Worm (Caenorhabditis elegans): Measurements from ENCODE around the gene lim-6.

Gene lim-6

DNA sequence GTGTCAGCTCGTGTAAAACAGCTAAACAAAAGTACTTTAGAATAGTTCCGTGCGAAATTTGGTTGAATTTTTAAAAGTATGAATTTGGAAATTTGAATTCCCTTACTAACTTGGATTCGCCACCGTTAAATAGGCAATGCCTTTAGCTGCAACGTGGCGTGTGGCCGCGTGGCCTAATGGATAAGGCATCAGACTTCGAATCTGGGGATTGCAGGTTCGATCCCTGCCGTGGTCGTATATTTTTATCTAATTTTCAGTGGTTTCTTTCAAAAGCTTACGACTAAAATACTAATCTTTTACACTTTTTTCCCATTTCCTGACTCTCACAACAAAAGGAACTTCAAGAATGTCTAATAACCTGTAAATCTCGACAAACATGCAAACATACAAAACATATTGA, 17.4 kb downstream of the lim-6 start:
- no peak for TF ChIP-seq ets-7 (tag; optimal IDR thresholded peaks at IDR 0.05)
- TF ChIP-seq aly-1 (tag; optimal IDR thresholded peaks at IDR 0.05) = no peak
- no peak for TF ChIP-seq B0310.2 (tag; optimal IDR thresholded peaks at IDR 0.05)
- no peak for TF ChIP-seq pes-1 (GFP tag; IDR thresholded peaks at IDR 0.05)
- TF ChIP-seq ceh-36 (tag; optimal IDR thresholded peaks at IDR 0.05) = no peak
- TF ChIP-seq tra-4 (tag; optimal IDR thresholded peaks at IDR 0.05) = no peak
- no peak for TF ChIP-seq F13C5.2 (tag; optimal IDR thresholded peaks at IDR 0.05)
- no peak for TF ChIP-seq hnd-1 (tag; optimal IDR thresholded peaks at IDR 0.05)
- no peak for TF ChIP-seq ceh-13 (GFP tag; optimal IDR thresholded peaks at IDR 0.05)
- TF ChIP-seq hmg-4 (GFP tag; optimal IDR thresholded peaks at IDR 0.05) = no peak
- TF ChIP-seq flt-1 (GFP tag; IDR thresholded peaks at IDR 0.05) = no peak
- no peak for TF ChIP-seq sea-1 (GFP tag; conservative IDR thresholded peaks at IDR 0.05)
- TF ChIP-seq tbx-11 (GFP tag; IDR thresholded peaks at IDR 0.05) = no peak
- TF ChIP-seq scrt-1 (GFP tag; IDR thresholded peaks at IDR 0.05) = no peak
- TF ChIP-seq hmbx-1 (tag; optimal IDR thresholded peaks at IDR 0.05) = no peak

DNA sequence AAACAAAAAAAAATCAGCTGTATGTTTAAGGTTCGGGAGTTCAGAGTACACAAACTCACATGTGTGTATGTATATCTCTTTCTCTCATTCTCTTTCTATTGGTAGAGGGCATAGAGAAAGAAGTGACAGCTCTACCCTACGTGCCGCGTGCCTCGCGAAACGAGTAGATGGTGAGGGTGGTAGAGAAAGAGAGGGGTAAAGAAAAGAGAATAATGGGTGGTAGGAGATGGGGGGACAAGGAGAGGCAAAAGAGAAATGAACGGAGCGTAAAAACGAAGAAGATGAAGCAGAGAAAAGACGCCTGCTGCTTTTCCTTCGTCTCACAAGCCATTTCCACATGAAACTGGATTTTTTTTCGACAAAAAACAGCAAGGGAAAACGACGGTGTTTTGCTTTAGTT, 20.9 kb downstream of the lim-6 start:
- peak; percentile 91 for TF ChIP-seq F13C5.2 (tag; optimal IDR thresholded peaks at IDR 0.05)
- no peak for TF ChIP-seq scrt-1 (GFP tag; IDR thresholded peaks at IDR 0.05)
- no peak for TF ChIP-seq tbx-11 (GFP tag; IDR thresholded peaks at IDR 0.05)
- TF ChIP-seq aly-1 (tag; optimal IDR thresholded peaks at IDR 0.05) = no peak
- no peak for TF ChIP-seq ceh-13 (GFP tag; optimal IDR thresholded peaks at IDR 0.05)
- TF ChIP-seq hmbx-1 (tag; optimal IDR thresholded peaks at IDR 0.05) = no peak
- TF ChIP-seq pes-1 (GFP tag; IDR thresholded peaks at IDR 0.05) = no peak
- no peak for TF ChIP-seq tbx-37 (GFP tag; conservative IDR thresholded peaks at IDR 0.05)
- TF ChIP-seq flt-1 (GFP tag; IDR thresholded peaks at IDR 0.05) = 0 out of 2 replicates have a peak, but pooled peaks have one; percentile 13
- TF ChIP-seq tra-4 (tag; optimal IDR thresholded peaks at IDR 0.05) = no peak
- TF ChIP-seq hmg-4 (GFP tag; optimal IDR thresholded peaks at IDR 0.05) = peak; percentile 91
- TF ChIP-seq ama-1 (optimal IDR thresholded peaks at IDR 0.05) = no peak
- TF ChIP-seq sea-1 (GFP tag; conservative IDR thresholded peaks at IDR 0.05) = 0 out of 2 replicates have a peak, but pooled peaks have one; percentile 38
- no peak for TF ChIP-seq ceh-36 (tag; optimal IDR thresholded peaks at IDR 0.05)
- no peak for TF ChIP-seq B0310.2 (tag; optimal IDR thresholded peaks at IDR 0.05)
- no peak for TF ChIP-seq ets-7 (tag; optimal IDR thresholded peaks at IDR 0.05)
- peak; percentile 9 for TF ChIP-seq hnd-1 (tag; optimal IDR thresholded peaks at IDR 0.05)

ce11 chrX:1094332-1094731, 22.1 kb downstream of the lim-6 start:
- TF ChIP-seq ceh-13 (GFP tag; optimal IDR thresholded peaks at IDR 0.05) (no peak), B0310.2 (tag; optimal IDR thresholded peaks at IDR 0.05) (no peak), sea-1 (GFP tag; conservative IDR thresholded peaks at IDR 0.05) (no peak), tbx-11 (GFP tag; IDR thresholded peaks at IDR 0.05) (no peak), hnd-1 (tag; optimal IDR thresholded peaks at IDR 0.05) (no peak), scrt-1 (GFP tag; IDR thresholded peaks at IDR 0.05) (no peak), F13C5.2 (tag; optimal IDR thresholded peaks at IDR 0.05) (no peak), tra-4 (tag; optimal IDR thresholded peaks at IDR 0.05) (no peak), ama-1 (optimal IDR thresholded peaks at IDR 0.05) (no peak), ets-7 (tag; optimal IDR thresholded peaks at IDR 0.05) (no peak), hmbx-1 (tag; optimal IDR thresholded peaks at IDR 0.05) (no peak), pes-1 (GFP tag; IDR thresholded peaks at IDR 0.05) (no peak), ceh-36 (tag; optimal IDR thresholded peaks at IDR 0.05) (no peak), aly-1 (tag; optimal IDR thresholded peaks at IDR 0.05) (no peak)

ce11 chrX:1096808-1097207, 24.6 kb downstream of the lim-6 start, which contains the start of the genes pigx-1 and rme-6:
Gene pigx-1 (minus strand): TSS chrX:1097013.
Gene rme-6 (plus strand): TSS chrX:1097152.
- no peak for TF ChIP-seq tbx-37 (GFP tag; conservative IDR thresholded peaks at IDR 0.05)
- TF ChIP-seq F13C5.2 (tag; optimal IDR thresholded peaks at IDR 0.05) = peak; percentile 16

ce11 chrX:1103702-1104262, 31.5 kb downstream of the lim-6 start, which contains the start of gene ife-4:
Gene ife-4 (plus strand): TSS chrX:1104212.
- peak; percentile 71 for TF ChIP-seq hmg-4 (GFP tag; optimal IDR thresholded peaks at IDR 0.05)
- TF ChIP-seq ets-7 (tag; optimal IDR thresholded peaks at IDR 0.05) = no peak
- TF ChIP-seq flt-1 (GFP tag; IDR thresholded peaks at IDR 0.05) = 0 out of 2 replicates have a peak, but pooled peaks have one; percentile 29
- peak; percentile 71 for TF ChIP-seq F13C5.2 (tag; optimal IDR thresholded peaks at IDR 0.05)

DNA sequence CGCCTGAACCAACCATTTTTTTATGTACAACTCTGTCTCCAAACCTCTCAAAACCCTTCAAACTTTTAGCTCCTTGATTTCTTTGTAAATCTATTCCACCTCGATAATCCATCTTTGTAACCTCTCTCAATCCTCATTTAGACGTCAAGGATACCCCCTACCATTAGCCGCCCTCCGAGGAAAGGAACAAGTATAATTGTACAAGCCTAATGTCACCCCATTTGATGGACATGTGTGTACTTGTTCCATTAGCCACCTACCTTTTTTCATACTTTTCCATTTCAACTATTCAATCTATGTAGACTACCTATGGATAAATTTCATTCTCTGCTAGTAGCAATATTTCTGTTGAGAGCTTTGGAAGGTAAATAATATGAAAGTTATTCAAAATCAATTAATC, 35.5 kb downstream of the lim-6 start, which contains the start of gene C05D9.4:
TSS of gene C05D9.4 (plus strand) at position 301 of the 400 bp plus-strand sequence.
- no peak for TF ChIP-seq sea-1 (GFP tag; conservative IDR thresholded peaks at IDR 0.05)
- TF ChIP-seq B0310.2 (tag; optimal IDR thresholded peaks at IDR 0.05) = no peak
- TF ChIP-seq hmbx-1 (tag; optimal IDR thresholded peaks at IDR 0.05) = no peak
- no peak for TF ChIP-seq tbx-11 (GFP tag; IDR thresholded peaks at IDR 0.05)
- TF ChIP-seq hnd-1 (tag; optimal IDR thresholded peaks at IDR 0.05) = no peak
- TF ChIP-seq ceh-36 (tag; optimal IDR thresholded peaks at IDR 0.05) = no peak
- no peak for TF ChIP-seq tra-4 (tag; optimal IDR thresholded peaks at IDR 0.05)

DNA sequence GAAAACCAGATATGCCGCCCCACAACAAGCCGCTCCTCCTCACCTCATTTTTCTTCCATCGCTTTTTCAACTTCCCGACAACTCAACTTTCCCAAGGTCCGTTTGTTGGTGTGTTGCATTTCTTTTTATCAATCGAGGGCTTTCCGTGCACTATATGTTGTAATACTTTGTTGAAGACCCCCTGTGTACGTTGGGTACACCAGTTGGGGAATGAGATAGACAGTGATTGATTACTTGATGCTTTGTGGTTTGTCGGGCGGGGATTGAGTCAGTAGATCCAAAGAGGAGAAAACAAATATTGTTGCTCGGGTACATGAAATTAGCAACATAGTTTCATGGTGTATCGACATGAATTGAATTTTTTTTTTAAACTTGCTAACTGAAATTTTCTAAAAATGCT, 36.6 kb downstream of the lim-6 start:
- no peak for TF ChIP-seq sea-1 (GFP tag; conservative IDR thresholded peaks at IDR 0.05)
- no peak for TF ChIP-seq flt-1 (GFP tag; IDR thresholded peaks at IDR 0.05)
- TF ChIP-seq ets-7 (tag; optimal IDR thresholded peaks at IDR 0.05) = no peak
- no peak for TF ChIP-seq tbx-11 (GFP tag; IDR thresholded peaks at IDR 0.05)
- no peak for TF ChIP-seq pes-1 (GFP tag; IDR thresholded peaks at IDR 0.05)
- TF ChIP-seq ceh-36 (tag; optimal IDR thresholded peaks at IDR 0.05) = no peak
- TF ChIP-seq aly-1 (tag; optimal IDR thresholded peaks at IDR 0.05) = no peak
- TF ChIP-seq F13C5.2 (tag; optimal IDR thresholded peaks at IDR 0.05) = no peak
- no peak for TF ChIP-seq ceh-13 (GFP tag; optimal IDR thresholded peaks at IDR 0.05)
- TF ChIP-seq hnd-1 (tag; optimal IDR thresholded peaks at IDR 0.05) = no peak
- TF ChIP-seq scrt-1 (GFP tag; IDR thresholded peaks at IDR 0.05) = no peak
- TF ChIP-seq tbx-37 (GFP tag; conservative IDR thresholded peaks at IDR 0.05) = no peak
- no peak for TF ChIP-seq hmbx-1 (tag; optimal IDR thresholded peaks at IDR 0.05)
- no peak for TF ChIP-seq ama-1 (optimal IDR thresholded peaks at IDR 0.05)
- no peak for TF ChIP-seq tra-4 (tag; optimal IDR thresholded peaks at IDR 0.05)
- TF ChIP-seq B0310.2 (tag; optimal IDR thresholded peaks at IDR 0.05) = no peak
- no peak for TF ChIP-seq hmg-4 (GFP tag; optimal IDR thresholded peaks at IDR 0.05)

Measured in whole organism, early embryonic.